Fruit fly (Drosophila melanogaster): ENCODE results near the gene CG16986.

CG16986 gene

dm6 chr3L:2578737-2579136 lies 21.4 kb upstream of the CG16986 start (continued):
- TF ChIP-seq sc (optimal IDR thresholded peaks at IDR 0.05) (no peak), sc (GFP tag; optimal IDR thresholded peaks at IDR 0.05) (peak; percentile 54), Tbp (GFP tag; optimal IDR thresholded peaks at IDR 0.05) (no peak), CG16815 (GFP tag; optimal IDR thresholded peaks at IDR 0.05) (peak; percentile 42), D19B (GFP tag; optimal IDR thresholded peaks at IDR 0.05) (peak; percentile 19), cato (GFP tag; optimal IDR thresholded peaks at IDR 0.05; ENCODE audit: borderline replicate concordance) (no peak), CG9932 (GFP tag; IDR thresholded peaks at IDR 0.05) (peak; percentile 69), Ssrp (tag; optimal IDR thresholded peaks at IDR 0.05) (peak; percentile 72), org-1 (GFP tag; optimal IDR thresholded peaks at IDR 0.05) (peak; percentile 33), B-H1 (GFP tag; IDR thresholded peaks at IDR 0.05) (peak; percentile 36; the same call in 2 of the 3 replicates), sisA (GFP tag; IDR thresholded peaks at IDR 0.05) (peak; percentile 42), Dad (GFP tag; optimal IDR thresholded peaks at IDR 0.05) (peak; percentile 33), da (GFP tag; optimal IDR thresholded peaks at IDR 0.05) (no peak), Nf-YC (tag; optimal IDR thresholded peaks at IDR 0.05) (no peak), ro (GFP tag; IDR thresholded peaks at IDR 0.05) (peak; percentile 38; the same call in 1 of the 2 replicates), Dp (GFP tag; optimal IDR thresholded peaks at IDR 0.05) (no peak), wor (GFP tag; IDR thresholded peaks at IDR 0.05) (peak; percentile 53; the same call in 1 of the 2 replicates), MBD-R2 (GFP tag; IDR thresholded peaks at IDR 0.05) (peak; percentile 14; the same call in 1 of the 2 replicates), mirr (GFP tag; optimal IDR thresholded peaks at IDR 0.05) (no peak), CG12104 (GFP tag; optimal IDR thresholded peaks at IDR 0.05) (peak; percentile 8), CkIIα-i1 (GFP tag; IDR thresholded peaks at IDR 0.05) (no peak), CG5953 (GFP tag; IDR thresholded peaks at IDR 0.05) (peak; percentile 57), cas (GFP tag; IDR thresholded peaks at IDR 0.05) (no peak), CG13894 (tag; optimal IDR thresholded peaks at IDR 0.05) (peak; percentile 23), Vsx1 (GFP tag; optimal IDR thresholded peaks at IDR 0.05) (peak; percentile 10), CG32532 (GFP tag; IDR thresholded peaks at IDR 0.05) (peak; percentile 72), HmgD (GFP tag; optimal IDR thresholded peaks at IDR 0.05) (no peak), CG7357 (GFP tag; IDR thresholded peaks at IDR 0.05) (no peak), Asciz (GFP tag; optimal IDR thresholded peaks at IDR 0.05) (peak; percentile 61), disco-r (GFP tag; optimal IDR thresholded peaks at IDR 0.05) (no peak), cad (GFP tag; optimal IDR thresholded peaks at IDR 0.05) (no peak), onecut (GFP tag; IDR thresholded peaks at IDR 0.05) (0 out of 2 replicates have a peak, but pooled peaks have one; percentile 21), peb (GFP tag; IDR thresholded peaks at IDR 0.05) (no peak), CG3847 (GFP tag; IDR thresholded peaks at IDR 0.05) (0 out of 2 replicates have a peak, but pooled peaks have one; percentile 30), Awh (GFP tag; IDR thresholded peaks at IDR 0.05) (no peak), CG11723 (GFP tag; optimal IDR thresholded peaks at IDR 0.05) (peak; percentile 26), bsh (GFP tag; optimal IDR thresholded peaks at IDR 0.05) (peak; percentile 21 to 87), chn (GFP tag; optimal IDR thresholded peaks at IDR 0.05) (peak; percentile 60), GATAe (GFP tag; conservative IDR thresholded peaks at IDR 0.05) (no peak), zfh2 (GFP tag; optimal IDR thresholded peaks at IDR 0.05) (peak; percentile 29), toy (GFP tag; IDR thresholded peaks at IDR 0.05) (no peak)

- TF ChIP-seq scrt (GFP tag; optimal IDR thresholded peaks at IDR 0.05) (peak; percentile 21), gce (GFP tag; IDR thresholded peaks at IDR 0.05) (no peak), slp2 (GFP tag; optimal IDR thresholded peaks at IDR 0.05) (no peak), lab (GFP tag; optimal IDR thresholded peaks at IDR 0.05) (no peak), CG7839 (tag; optimal IDR thresholded peaks at IDR 0.05) (no peak), psq (GFP tag; optimal IDR thresholded peaks at IDR 0.05) (no peak), p53 (GFP tag; optimal IDR thresholded peaks at IDR 0.05) (no peak), Blimp-1 (GFP tag; optimal IDR thresholded peaks at IDR 0.05) (no peak), chinmo (GFP tag; IDR thresholded peaks at IDR 0.05; ENCODE audit: partially characterized antibody) (0 out of 4 replicates have a peak, but pooled peaks have one; percentile 27), B-H1 (GFP tag; IDR thresholded peaks at IDR 0.05) (no peak), vnd (GFP tag; IDR thresholded peaks at IDR 0.05; ENCODE audit: partially characterized antibody) (peak; percentile 60; the same call in 2 of the 3 replicates), chif (GFP tag; optimal IDR thresholded peaks at IDR 0.05) (no peak), shn (GFP tag; optimal IDR thresholded peaks at IDR 0.05) (no peak)
Measured at dm6 chr3L:2579557-2580224, 20.4 kb upstream of the CG16986 start.

Data from whole organism, embryonic.